Fruit fly (Drosophila melanogaster) whole organism, embryonic: Measurements from ENCODE around the gene raptor.

ENCODE experiments used
- Atf-2 ChIP-seq: fragments of 200-800 bp; sonication (Bioruptor generic); optimal IDR thresholded peaks from 2 replicates; lab custom pipeline; 2016; ENCODE audit warnings: missing biosample characterization, missing genetic modification characterization
- CG10654 ChIP-seq: fragments of 200-800 bp; sonication (Bioruptor generic); optimal IDR thresholded peaks from 2 replicates; lab custom pipeline; 2016; ENCODE audit warnings: missing biosample characterization, missing genetic modification characterization
- CG11560 ChIP-seq: fragments of 200-800 bp; sonication (Bioruptor generic); IDR thresholded peaks from 3 replicates; pipeline ENCODE4 v1.3.6; 2022; ENCODE audit warnings: missing biosample characterization, missing genetic modification characterization
- CG12391 ChIP-seq: fragments of 200-800 bp; sonication (Bioruptor generic); optimal IDR thresholded peaks from 3 replicates; lab custom pipeline; 2018; ENCODE audit warnings: missing biosample characterization, mild to moderate bottlenecking, missing genetic modification characterization, moderate library complexity
- CG12659 ChIP-seq: fragments of 200-800 bp; sonication (Bioruptor generic); optimal IDR thresholded peaks from 3 replicates; lab custom pipeline; 2017; ENCODE audit warnings: mild to moderate bottlenecking, missing biosample characterization, missing genetic modification reagents, missing genetic modification characterization
- CG14860 ChIP-seq: fragments of 200-800 bp; sonication (Bioruptor generic); IDR thresholded peaks from 3 replicates; pipeline ENCODE4 v1.3.6; 2022; ENCODE audit warnings: missing biosample characterization, missing genetic modification characterization; ENCODE audit not compliant: partially characterized antibody
- CG15479 ChIP-seq: fragments of 200-800 bp; sonication (Bioruptor generic); optimal IDR thresholded peaks from 3 replicates; lab custom pipeline; 2019; ENCODE audit warnings: missing biosample characterization, mild to moderate bottlenecking, missing genetic modification characterization, moderate library complexity
- CG16815 ChIP-seq: fragments of 200-800 bp; sonication (Bioruptor generic); optimal IDR thresholded peaks from 3 replicates; lab custom pipeline; 2017; ENCODE audit warnings: missing biosample characterization, mild to moderate bottlenecking, missing genetic modification characterization
- CG2116 ChIP-seq: fragments of 200-800 bp; sonication (Bioruptor generic); optimal IDR thresholded peaks from 3 replicates; lab custom pipeline; 2018; ENCODE audit warnings: missing biosample characterization, mild to moderate bottlenecking, missing genetic modification characterization
- CG34422 ChIP-seq: fragments of 200-800 bp; sonication (Bioruptor generic); IDR thresholded peaks from 3 replicates; pipeline ENCODE4 v1.3.6; 2022; ENCODE audit warnings: missing biosample characterization, missing genetic modification characterization
- CG3726 ChIP-seq: fragments of 200-800 bp; sonication (Bioruptor generic); IDR thresholded peaks from 3 replicates; pipeline ENCODE4, ENCODE4 v1.3.6; 2022; ENCODE audit warnings: missing biosample characterization, missing genetic modification characterization
- CG6254 ChIP-seq: fragments of 200-800 bp; sonication (Bioruptor generic); optimal IDR thresholded peaks from 3 replicates; lab custom pipeline; 2017; ENCODE audit warnings: mild to moderate bottlenecking, missing biosample characterization, missing genetic modification reagents, missing genetic modification characterization
- CG7271 ChIP-seq: fragments of 200-800 bp; sonication (Bioruptor generic); optimal IDR thresholded peaks from 2 replicates; lab custom pipeline; 2018; ENCODE audit warnings: missing biosample characterization, mild to moderate bottlenecking, missing genetic modification characterization, moderate library complexity
- CG8290 ChIP-seq, 3 experiments: fragments of 200-800 bp; sonication (Bioruptor generic); optimal IDR thresholded peaks; 2 replicates each; lab custom pipeline; 2016 to 2019; ENCODE audit warnings: missing biosample characterization in 3 of 3, missing genetic modification characterization in 3 of 3, mild to moderate bottlenecking in 2 of 3, moderate library complexity in 1 of 3
- Dfd ChIP-seq, 2 experiments: fragments of >200 bp; optimal IDR thresholded peaks; 2 replicates each; lab custom pipeline; 2017; ENCODE audit warnings: missing biosample characterization in 2 of 2, missing genetic modification characterization in 2 of 2
- Dll ChIP-seq: fragments of 200-800 bp; sonication (Bioruptor generic); IDR thresholded peaks from 4 replicates; pipeline ENCODE4 v1.3.6; 2022; ENCODE audit warnings: missing biosample characterization, missing genetic modification characterization; ENCODE audit not compliant: partially characterized antibody
- Drgx ChIP-seq: fragments of 200-800 bp; sonication (Bioruptor generic); IDR thresholded peaks from 2 replicates; pipeline ENCODE4 v1.3.6; 2022; ENCODE audit warnings: missing biosample characterization, missing genetic modification characterization
- NC2α ChIP-seq: fragments of 200-800 bp; sonication (Bioruptor generic); optimal IDR thresholded peaks from 2 replicates; lab custom pipeline; 2016; ENCODE audit warnings: missing biosample characterization, missing genetic modification characterization
- Neu2 ChIP-seq: fragments of 200-800 bp; sonication (Bioruptor generic); optimal IDR thresholded peaks from 3 replicates; lab custom pipeline; 2016; ENCODE audit warnings: missing biosample characterization, missing genetic modification characterization, borderline replicate concordance
- Rx ChIP-seq: fragments of 200-800 bp; sonication (Bioruptor generic); IDR thresholded peaks from 2 replicates; pipeline ENCODE4 v1.3.6; 2022; ENCODE audit warnings: missing biosample characterization, missing genetic modification characterization
- Sin3A ChIP-seq: fragments of >200 bp; optimal IDR thresholded peaks from 2 replicates; lab custom pipeline; 2018
- Six4 ChIP-seq: fragments of 200-800 bp; sonication (Bioruptor generic); optimal IDR thresholded peaks from 2 replicates; lab custom pipeline; 2016; ENCODE audit warnings: missing biosample characterization, missing genetic modification characterization
- Sox100B ChIP-seq: fragments of 200-800 bp; sonication (Bioruptor generic); optimal IDR thresholded peaks from 3 replicates; lab custom pipeline; 2018; ENCODE audit warnings: missing biosample characterization, mild to moderate bottlenecking, missing genetic modification characterization
- Usf ChIP-seq: fragments of 200-800 bp; sonication (Bioruptor generic); optimal IDR thresholded peaks from 2 replicates; lab custom pipeline; 2017; ENCODE audit warnings: missing genotype, missing biosample characterization, missing genetic modification characterization
- amos ChIP-seq: fragments of 200-800 bp; sonication (Bioruptor generic); IDR thresholded peaks from 2 replicates; pipeline ENCODE4 v1.3.6; 2022; ENCODE audit warnings: missing biosample characterization, missing genetic modification characterization; ENCODE audit not compliant: partially characterized antibody
- bab2 ChIP-seq: fragments of 200-800 bp; sonication (Bioruptor generic); optimal IDR thresholded peaks from 2 replicates; lab custom pipeline; 2016; ENCODE audit warnings: missing biosample characterization, missing genetic modification characterization
- bigmax ChIP-seq: fragments of 200-800 bp; sonication (Bioruptor generic); optimal IDR thresholded peaks from 2 replicates; lab custom pipeline; 2018; ENCODE audit warnings: missing biosample characterization, mild to moderate bottlenecking, missing genetic modification characterization
- caup ChIP-seq: fragments of 200-800 bp; sonication (Bioruptor generic); optimal IDR thresholded peaks from 3 replicates; lab custom pipeline; 2017; ENCODE audit warnings: missing biosample characterization, mild to moderate bottlenecking, missing genetic modification characterization, moderate library complexity; ENCODE audit not compliant: severe bottlenecking
- cwo ChIP-seq: fragments of 200-800 bp; sonication (Bioruptor generic); optimal IDR thresholded peaks from 3 replicates; lab custom pipeline; 2017; ENCODE audit warnings: missing biosample characterization, missing genetic modification characterization, mild to moderate bottlenecking, moderate library complexity, missing genetic modification reagents
- danr ChIP-seq: fragments of 200-800 bp; sonication (Bioruptor generic); IDR thresholded peaks from 2 replicates; pipeline ENCODE4 v1.3.6; 2022; ENCODE audit warnings: missing biosample characterization, missing genetic modification characterization
- dmrt11E ChIP-seq: fragments of 200-800 bp; sonication (Bioruptor generic); optimal IDR thresholded peaks from 3 replicates; lab custom pipeline; 2018; ENCODE audit warnings: missing biosample characterization, mild to moderate bottlenecking, missing genetic modification characterization, moderate library complexity
- ems ChIP-seq: fragments of 200-800 bp; sonication (Bioruptor generic); optimal IDR thresholded peaks from 3 replicates; lab custom pipeline; 2016; ENCODE audit warnings: missing biosample characterization, missing genetic modification characterization
- fd102C ChIP-seq: fragments of 200-800 bp; sonication (Bioruptor generic); optimal IDR thresholded peaks from 2 replicates; lab custom pipeline; 2018; ENCODE audit warnings: missing biosample characterization, mild to moderate bottlenecking, missing genetic modification characterization, moderate library complexity
- fd64A ChIP-seq: fragments of 200-800 bp; sonication (Bioruptor generic); optimal IDR thresholded peaks from 3 replicates; lab custom pipeline; 2018; ENCODE audit warnings: missing biosample characterization, mild to moderate bottlenecking, missing genetic modification characterization
- fu2 ChIP-seq: fragments of 200-800 bp; sonication (Bioruptor generic); optimal IDR thresholded peaks from 2 replicates; lab custom pipeline; 2016; ENCODE audit warnings: missing biosample characterization, missing genetic modification characterization
- grau ChIP-seq: fragments of 200-800 bp; optimal IDR thresholded peaks from 3 replicates; lab custom pipeline; 2019; ENCODE audit warnings: missing biosample characterization, mild to moderate bottlenecking, missing genetic modification characterization, moderate library complexity
- grn ChIP-seq: fragments of 200-800 bp; sonication (Bioruptor generic); optimal IDR thresholded peaks from 3 replicates; lab custom pipeline; 2017; ENCODE audit warnings: missing biosample characterization, missing genetic modification characterization
- gsb ChIP-seq: fragments of 200-800 bp; sonication (Bioruptor generic); IDR thresholded peaks from 2 replicates; pipeline ENCODE4 v1.3.6; 2022; ENCODE audit warnings: missing biosample characterization, missing genetic modification characterization
- mirr ChIP-seq: fragments of 200-800 bp; sonication (Bioruptor generic); optimal IDR thresholded peaks from 3 replicates; lab custom pipeline; 2018; ENCODE audit warnings: missing biosample characterization, mild to moderate bottlenecking, missing genetic modification characterization
- nerfin-1 ChIP-seq: fragments of 200-800 bp; sonication (Bioruptor generic); optimal IDR thresholded peaks from 3 replicates; lab custom pipeline; 2019; ENCODE audit warnings: missing biosample characterization, mild to moderate bottlenecking, missing genetic modification characterization, moderate library complexity
- nom ChIP-seq: fragments of 200-800 bp; sonication (Bioruptor generic); optimal IDR thresholded peaks from 2 replicates; lab custom pipeline; 2017; ENCODE audit warnings: missing biosample characterization, missing genetic modification characterization, mild to moderate bottlenecking, moderate library complexity, missing genetic modification reagents
- pan ChIP-seq, 4 experiments: fragments of >200 bp in 3 of 4; fragments of 200-800 bp in 1 of 4; sonication (Bioruptor generic) in 1 of 4; optimal IDR thresholded peaks in 3 of 4; IDR thresholded peaks in 1 of 4; 2 replicates each; pipeline versions ENCODE4 v1.3.6 to Lab custom; 2017 to 2022; ENCODE audit warnings: missing biosample characterization in 2 of 4, missing genetic modification characterization in 2 of 4, mixed read lengths in 1 of 4
- run ChIP-seq: fragments of 200-800 bp; sonication (Bioruptor generic); optimal IDR thresholded peaks from 3 replicates; lab custom pipeline; 2018; ENCODE audit warnings: missing biosample characterization, mild to moderate bottlenecking, missing genetic modification characterization
- sc ChIP-seq, 3 experiments: fragments of >200 bp in 2 of 3; fragments of 200-800 bp in 1 of 3; sonication (Bioruptor generic) in 1 of 3; optimal IDR thresholded peaks; 2 replicates in 2 of 3; 3 replicates in 1 of 3; lab custom pipeline; 2017; ENCODE audit warnings: mild to moderate bottlenecking in 1 of 3, missing biosample characterization in 1 of 3, missing genetic modification characterization in 1 of 3, missing genetic modification reagents in 1 of 3
- schlank ChIP-seq: fragments of 200-800 bp; sonication (Bioruptor generic); optimal IDR thresholded peaks from 2 replicates; lab custom pipeline; 2018; ENCODE audit warnings: missing biosample characterization, mild to moderate bottlenecking, missing genetic modification characterization
- shn ChIP-seq: fragments of 200-800 bp; sonication (Bioruptor generic); optimal IDR thresholded peaks from 3 replicates; lab custom pipeline; 2016; ENCODE audit warnings: missing biosample characterization, missing genetic modification characterization
- stwl ChIP-seq: fragments of 200-800 bp; sonication (Bioruptor generic); optimal IDR thresholded peaks from 3 replicates; lab custom pipeline; 2018; ENCODE audit warnings: missing biosample characterization, mild to moderate bottlenecking, missing genetic modification characterization, moderate library complexity
- tgo ChIP-seq: fragments of 200-800 bp; sonication (Bioruptor generic); IDR thresholded peaks from 3 replicates; pipeline ENCODE4 v1.3.6; 2022; ENCODE audit warnings: missing biosample characterization, missing genetic modification characterization
- usp ChIP-seq: fragments of >200 bp; optimal IDR thresholded peaks from 2 replicates; lab custom pipeline; 2017; ENCODE audit warnings: missing biosample characterization, missing genetic modification characterization

Gene raptor

DNA sequence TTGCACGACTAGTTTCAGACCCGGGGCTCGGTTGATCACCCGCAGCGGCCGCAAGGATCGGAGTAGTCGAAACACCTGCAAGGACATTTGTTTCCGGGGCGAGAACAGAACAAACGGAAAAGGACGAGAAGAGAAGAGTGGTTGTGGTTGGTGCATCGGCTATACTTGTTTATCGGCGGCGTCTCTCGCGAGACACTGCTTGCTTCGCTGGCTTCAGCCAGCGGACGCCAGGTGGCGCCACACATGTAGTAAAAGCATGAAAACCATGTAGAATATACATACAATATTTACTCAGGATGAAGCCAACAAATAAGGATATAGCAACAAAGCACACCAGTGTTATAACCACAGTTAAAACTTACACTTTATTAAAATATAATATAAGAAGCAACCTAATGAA, 19.9 kb upstream of the raptor start (continued):
- TF ChIP-seq CG8290 (GFP tag; optimal IDR thresholded peaks at IDR 0.05; lab: Kevin White, UChicago) (peak; percentile 60), CG8290 (tag; optimal IDR thresholded peaks at IDR 0.05; lab: Kevin White, UChicago) (no peak), CG15479 (GFP tag; lab: Kevin White, UChicago) (no peak), grn (GFP tag; lab: Kevin White, UChicago) (no peak), tgo (GFP tag; lab: Robert Waterston, UW) (peak; percentile 27; the same call in 1 of the 3 replicates), Six4 (GFP tag; lab: Kevin White, UChicago) (no peak), Drgx (no peak), fd102C (peak; percentile 19), CG11560 (tag; lab: Robert Waterston, UW) (0 out of 3 replicates have a peak, but pooled peaks have one; percentile 29), CG12659 (no peak), CG6254 (GFP tag; lab: Kevin White, UChicago) (no peak), usp (no peak), sc (optimal IDR thresholded peaks at IDR 0.05; lab: Kevin White, UChicago) (no peak), sc (GFP tag; optimal IDR thresholded peaks at IDR 0.05; lab: Kevin White, UChicago) (no peak), CG2116 (GFP tag; lab: Kevin White, UChicago) (peak; percentile 14), grau (no peak), dmrt11E (peak; percentile 44), bigmax (no peak), CG7271 (tag; lab: Kevin White, UChicago) (no peak), cwo (GFP tag; lab: Kevin White, UChicago) (no peak), CG12391 (no peak), danr (no peak), caup (peak; percentile 35), Dll (GFP tag; lab: Robert Waterston, UW) (no peak), ems (GFP tag; lab: Kevin White, UChicago) (no peak), amos (GFP tag; lab: Robert Waterston, UW) (peak; percentile 50), fu2 (no peak), CG3726 (no peak), nerfin-1 (no peak), Rx (GFP tag; lab: Robert Waterston, UW) (peak; percentile 24; the same call in 1 of the 2 replicates), CG34422 (GFP tag; lab: Robert Waterston, UW) (peak; percentile 72; the same call in 2 of the 3 replicates), Neu2 (GFP tag; lab: Kevin White, UChicago) (no peak), Sox100B (GFP tag; lab: Kevin White, UChicago) (no peak), run (tag; lab: Kevin White, UChicago) (no peak), fd64A (no peak), shn (GFP tag; lab: Kevin White, UChicago) (peak; percentile 65), Dfd (GFP tag; optimal IDR thresholded peaks at IDR 0.05; lab: Kevin White, UChicago) (no peak), pan (optimal IDR thresholded peaks at IDR 0.05; lab: Kevin White, UChicago) (no peak), pan (GFP tag; optimal IDR thresholded peaks at IDR 0.05 in 1 of 2, IDR thresholded peaks at IDR 0.05 in 1 of 2) (peak in 1 of 2 experiments; percentile 58), CG16815 (GFP tag; lab: Kevin White, UChicago) (peak; percentile 27), mirr (no peak), stwl (tag; lab: Kevin White, UChicago) (peak; percentile 41), CG10654 (GFP tag; lab: Kevin White, UChicago) (peak; percentile 6), CG14860 (no peak), nom (GFP tag; lab: Kevin White, UChicago) (no peak), Atf-2 (GFP tag; lab: Kevin White, UChicago) (peak; percentile 16), Usf (no peak), bab2 (peak; percentile 7), NC2α (GFP tag; lab: Kevin White, UChicago) (no peak), Sin3A (lab: Kevin White, UChicago) (no peak), schlank (tag; lab: Kevin White, UChicago) (no peak), gsb (GFP tag; lab: Robert Waterston, UW) (no peak)
